Worm (Caenorhabditis elegans): ENCODE results near the gene M03F4.4.

The M03F4.4 gene

DNA sequence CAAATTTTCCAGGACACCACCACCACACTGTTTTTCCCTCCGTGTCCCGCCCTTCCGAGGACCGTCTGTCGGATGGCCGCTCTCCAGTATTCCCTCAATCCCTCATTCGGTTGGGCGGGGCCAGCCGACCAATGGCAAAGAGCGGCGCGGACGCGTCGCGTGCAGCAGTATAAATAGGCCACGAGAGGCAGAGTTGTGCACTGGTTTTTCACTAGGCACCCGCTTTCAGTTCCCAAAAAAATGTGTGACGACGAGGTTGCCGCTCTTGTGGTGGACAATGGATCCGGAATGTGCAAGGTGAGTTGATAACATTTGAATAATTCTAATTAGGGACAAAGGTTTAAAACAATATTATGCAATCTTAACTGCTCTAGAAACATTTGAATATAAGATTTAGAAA is 3.2 kb upstream of the M03F4.4 start, which contains the start of gene act-4 (continued):
- TF ChIP-seq sox-4 (tag; optimal IDR thresholded peaks at IDR 0.05), result no peak
- no peak for TF ChIP-seq pros-1 (tag; optimal IDR thresholded peaks at IDR 0.05)
- no peak for TF ChIP-seq unc-86 (tag; optimal IDR thresholded peaks at IDR 0.05)
- no peak for TF ChIP-seq lin-11 (tag; optimal IDR thresholded peaks at IDR 0.05)
- peak; percentile 39 for TF ChIP-seq ref-2 (tag; optimal IDR thresholded peaks at IDR 0.05)
- peak; percentile 100 for TF ChIP-seq nfya-1 (tag; optimal IDR thresholded peaks at IDR 0.05)
- TF ChIP-seq pha-2 (tag; optimal IDR thresholded peaks at IDR 0.05), result no peak

ce11 chrX:4959440-4959839 is 2.2 kb upstream of the M03F4.4 start:
- TF ChIP-seq mec-3 (tag; optimal IDR thresholded peaks at IDR 0.05; ENCODE audit: borderline replicate concordance) (no peak), nfya-1 (tag; optimal IDR thresholded peaks at IDR 0.05) (peak; percentile 7)

ce11 chrX:4958986-4959385 is 1.8 kb upstream of the M03F4.4 start:
- TF ChIP-seq fkh-10 (GFP tag; optimal IDR thresholded peaks at IDR 0.05), result no peak
- TF ChIP-seq ceh-22 (tag; optimal IDR thresholded peaks at IDR 0.05), result no peak
- TF ChIP-seq pha-2 (tag; optimal IDR thresholded peaks at IDR 0.05), result no peak
- TF ChIP-seq ceh-34 (tag; optimal IDR thresholded peaks at IDR 0.05), result no peak
- no peak for TF ChIP-seq ttx-3 (tag; optimal IDR thresholded peaks at IDR 0.05)
- TF ChIP-seq unc-86 (tag; optimal IDR thresholded peaks at IDR 0.05), result no peak
- no peak for TF ChIP-seq K09A11.1 (tag; optimal IDR thresholded peaks at IDR 0.05; ENCODE audit: insufficient read depth)
- no peak for TF ChIP-seq K02D7.2 (tag; optimal IDR thresholded peaks at IDR 0.05)
- no peak for TF ChIP-seq zip-5 (tag; optimal IDR thresholded peaks at IDR 0.05)
- no peak for TF ChIP-seq ref-2 (tag; optimal IDR thresholded peaks at IDR 0.05)
- no peak for TF ChIP-seq sdc-2 (tag; optimal IDR thresholded peaks at IDR 0.05)
- no peak for TF ChIP-seq elt-2 (tag; optimal IDR thresholded peaks at IDR 0.05)
- TF ChIP-seq unc-42 (tag; optimal IDR thresholded peaks at IDR 0.05), result no peak
- no peak for TF ChIP-seq hlh-8 (tag; optimal IDR thresholded peaks at IDR 0.05)
- no peak for TF ChIP-seq fkh-6 (tag; optimal IDR thresholded peaks at IDR 0.05)
- TF ChIP-seq ceh-9 (tag; optimal IDR thresholded peaks at IDR 0.05), result no peak
- TF ChIP-seq pax-1 (tag; optimal IDR thresholded peaks at IDR 0.05), result no peak
- TF ChIP-seq madf-2 (tag; optimal IDR thresholded peaks at IDR 0.05), result no peak
- no peak for TF ChIP-seq unc-3 (GFP tag; conservative IDR thresholded peaks at IDR 0.05)
- no peak for TF ChIP-seq unc-3 (tag; optimal IDR thresholded peaks at IDR 0.05)
- no peak for TF ChIP-seq ceh-30 (tag; optimal IDR thresholded peaks at IDR 0.05)

DNA sequence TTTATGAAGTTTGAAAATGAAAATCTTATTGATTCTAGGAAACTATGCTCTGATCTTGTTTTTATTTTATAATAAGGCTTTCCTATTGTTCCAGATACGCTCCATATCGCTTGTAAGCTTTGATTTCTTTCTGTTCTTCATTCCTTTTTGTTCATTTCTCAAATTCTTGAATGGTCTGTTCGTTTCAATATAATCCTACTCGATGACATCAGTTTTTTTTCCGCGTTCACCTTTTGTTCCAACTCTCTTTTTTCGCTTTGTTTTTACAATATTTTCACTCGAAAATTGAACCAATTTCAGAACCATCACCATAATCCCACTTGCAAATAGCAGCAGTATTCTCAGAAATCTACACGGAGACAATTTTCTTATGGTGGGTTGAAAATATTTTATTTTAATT is 9.5 kb downstream of the M03F4.4 start, which contains the start of gene tyra-3:
Gene tyra-3 (plus strand): TSS at position 301 of the 400 bp plus-strand sequence.
- TF ChIP-seq lim-6 (tag; optimal IDR thresholded peaks at IDR 0.05) (no peak), dve-1 (tag; optimal IDR thresholded peaks at IDR 0.05) (no peak)

DNA sequence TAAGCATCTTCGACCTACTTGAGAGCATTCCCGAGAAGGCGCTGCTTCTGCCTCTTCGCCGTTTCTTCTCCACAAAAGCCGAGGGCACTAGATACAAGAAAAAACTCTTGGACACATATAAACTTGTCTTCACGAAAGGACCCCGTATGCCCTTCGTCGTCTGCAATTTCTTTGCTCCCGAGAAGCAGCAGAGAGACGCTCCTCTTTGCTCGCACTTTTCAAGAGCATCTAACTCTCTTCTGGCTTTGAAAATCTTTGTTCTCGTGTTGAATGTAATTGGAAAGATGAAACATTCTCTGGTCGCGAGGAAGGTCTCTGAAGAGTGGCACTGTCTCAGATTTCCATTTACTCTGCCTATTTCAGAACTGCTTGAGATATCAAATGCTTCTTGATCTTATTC is 18.2 kb downstream of the M03F4.4 start:
- no peak for TF ChIP-seq tbx-2 (tag; optimal IDR thresholded peaks at IDR 0.05)
- no peak for TF ChIP-seq dve-1 (tag; optimal IDR thresholded peaks at IDR 0.05)
- TF ChIP-seq ceh-19 (GFP tag; optimal IDR thresholded peaks at IDR 0.05), result no peak
- no peak for TF ChIP-seq eyg-1 (tag; optimal IDR thresholded peaks at IDR 0.05)
- TF ChIP-seq hlh-30 (tag; optimal IDR thresholded peaks at IDR 0.05; ENCODE audit: insufficient read depth), result no peak
- TF ChIP-seq pat-9 (tag; optimal IDR thresholded peaks at IDR 0.05), result no peak
- TF ChIP-seq pha-2 (tag; optimal IDR thresholded peaks at IDR 0.05), result no peak
- no peak for TF ChIP-seq gmeb-2 (tag; optimal IDR thresholded peaks at IDR 0.05)
- TF ChIP-seq odd-2 (tag; optimal IDR thresholded peaks at IDR 0.05), result no peak
